Worm (Caenorhabditis elegans) whole organism, early embryonic: ENCODE data around the gene ZC443.3.

ENCODE experiments used
- aly-1 ChIP-seq: sonication (generic microtip); optimal IDR thresholded peaks from 2 replicates; lab custom pipeline; 2016; ENCODE audit warnings: missing genetic modification characterization, missing compliant biosample characterization
- ama-1 ChIP-seq: fragments of 150-350 bp; optimal IDR thresholded peaks from 2 replicates; lab custom pipeline; 2014
- ceh-13 ChIP-seq: fragments of 200-800 bp; sonication (Bioruptor generic); optimal IDR thresholded peaks from 2 replicates; lab custom pipeline; 2018; ENCODE audit warnings: mild to moderate bottlenecking, missing genetic modification characterization, missing compliant biosample characterization
- ceh-36 ChIP-seq: sonication (generic microtip); optimal IDR thresholded peaks from 2 replicates; lab custom pipeline; 2016; ENCODE audit warnings: missing genetic modification characterization, inconsistent platforms, missing compliant biosample characterization
- ets-7 ChIP-seq: sonication (generic microtip); optimal IDR thresholded peaks from 2 replicates; lab custom pipeline; 2016; ENCODE audit warnings: missing genotype, missing genetic modification characterization, missing compliant biosample characterization
- flt-1 ChIP-seq: fragments of 200-800 bp; sonication (Bioruptor generic); IDR thresholded peaks from 2 replicates; pipeline ENCODE4 v1.3.6; 2022; ENCODE audit warnings: missing genetic modification characterization, missing compliant biosample characterization
- hmg-4 ChIP-seq: fragments of 200-800 bp; sonication (Bioruptor generic); optimal IDR thresholded peaks from 2 replicates; lab custom pipeline; 2018; ENCODE audit warnings: mild to moderate bottlenecking, missing genetic modification characterization, missing compliant biosample characterization
- pes-1 ChIP-seq: fragments of 200-800 bp; sonication (Bioruptor generic); IDR thresholded peaks from 2 replicates; pipeline ENCODE4 v1.3.6; 2022; ENCODE audit warnings: missing genetic modification reagents, missing genetic modification characterization, missing compliant biosample characterization
- scrt-1 ChIP-seq: fragments of 200-800 bp; sonication (Bioruptor generic); IDR thresholded peaks from 2 replicates; pipeline ENCODE4 v1.3.6; 2022; ENCODE audit warnings: missing genetic modification characterization, missing compliant biosample characterization
- sea-1 ChIP-seq: fragments of 200-800 bp; sonication (Bioruptor generic); conservative IDR thresholded peaks from 2 replicates; pipeline ENCODE4 v1.3.6; 2022; ENCODE audit warnings: missing genetic modification characterization, missing compliant biosample characterization
- tbx-37 ChIP-seq: fragments of 200-800 bp; sonication (Bioruptor generic); conservative IDR thresholded peaks from 2 replicates; pipeline ENCODE4 v1.3.6; 2022; ENCODE audit warnings: missing genetic modification reagents, missing genetic modification characterization, missing compliant biosample characterization

ce11 chrV:12819792-12820453 lies 6.0 kb upstream of the ZC443.3 start, which contains the start of the genes ZC443.4 and ugt-18:
- TF ChIP-seq hmg-4 (GFP tag; lab: Kevin White, UChicago) (no peak), ceh-36 (tag; lab: Kevin White, UChicago) (no peak), tbx-37 (GFP tag; lab: Robert Waterston, UW) (no peak), ceh-13 (no peak), ama-1 (lab: Kevin White, UChicago) (no peak), ets-7 (no peak), pes-1 (GFP tag; lab: Robert Waterston, UW) (no peak), sea-1 (no peak), flt-1 (no peak), scrt-1 (GFP tag; lab: Robert Waterston, UW) (no peak), aly-1 (tag; lab: Kevin White, UChicago) (no peak)
